Worm (Caenorhabditis elegans) whole organism, midembryonic: ENCODE results near the gene fipr-10.

Experiments used
- T22C8.4 ChIP-seq: fragments of 200-800 bp; sonication (Bioruptor generic); IDR thresholded peaks from 2 replicates; pipeline ENCODE4 v1.3.6; 2022; ENCODE audit warnings: missing genetic modification characterization, missing compliant biosample characterization
- cog-1 ChIP-seq: sonication (generic microtip); optimal IDR thresholded peaks from 2 replicates; lab custom pipeline; 2016; ENCODE audit warnings: missing genetic modification characterization, missing compliant biosample characterization
- flt-1 ChIP-seq: fragments of 200-800 bp; sonication (Bioruptor generic); IDR thresholded peaks from 2 replicates; pipeline ENCODE4 v1.3.6; 2022; ENCODE audit warnings: missing genetic modification characterization, missing compliant biosample characterization
- klf-2 ChIP-seq: fragments of 200-800 bp; sonication (Bioruptor generic); conservative IDR thresholded peaks from 2 replicates; pipeline ENCODE4 v1.3.6; 2022; ENCODE audit warnings: missing genetic modification reagents, missing genetic modification characterization, missing compliant biosample characterization
- med-1 ChIP-seq: sonication (generic microtip); optimal IDR thresholded peaks from 2 replicates; lab custom pipeline; 2017; ENCODE audit warnings: missing genetic modification characterization, mild to moderate bottlenecking, missing compliant biosample characterization, antibody characterized with exemption, missing genetic modification reagents; ENCODE audit not compliant: insufficient read depth
- ref-1 ChIP-seq: fragments of 200-800 bp; sonication (Bioruptor generic); conservative IDR thresholded peaks from 2 replicates; pipeline ENCODE4 v1.3.6; 2022; ENCODE audit warnings: missing genetic modification reagents, missing genetic modification characterization, missing compliant biosample characterization
- tab-1 ChIP-seq: fragments of 200-800 bp; sonication (Bioruptor generic); IDR thresholded peaks from 2 replicates; pipeline ENCODE4 v1.3.6; 2022; ENCODE audit warnings: missing genetic modification characterization, missing compliant biosample characterization
- ztf-23 ChIP-seq: fragments of 200-800 bp; sonication (Bioruptor generic); IDR thresholded peaks from 2 replicates; pipeline ENCODE4 v1.3.6; 2022; ENCODE audit warnings: missing genetic modification reagents, missing genetic modification characterization, missing compliant biosample characterization
- ztf-29 ChIP-seq: fragments of 200-800 bp; sonication (Bioruptor generic); IDR thresholded peaks from 2 replicates; pipeline ENCODE4 v1.3.6; 2022; ENCODE audit warnings: missing genetic modification reagents, missing genetic modification characterization, missing compliant biosample characterization

The fipr-10 gene

ce11 chrV:9913863-9914262, at the start of gene fipr-10:
TSS of gene fipr-10 (plus strand) at chrV:9914163.
- no peak for TF ChIP-seq tab-1 (GFP tag; lab: Robert Waterston, UW)
- TF ChIP-seq med-1 (GFP tag; lab: Kevin White, UChicago), result no peak
- TF ChIP-seq ztf-29 (GFP tag; lab: Robert Waterston, UW), result no peak
- TF ChIP-seq flt-1 (GFP tag; lab: Robert Waterston, UW), result no peak
- TF ChIP-seq ztf-23, result no peak
- TF ChIP-seq klf-2 (GFP tag; lab: Robert Waterston, UW), result no peak
- TF ChIP-seq ref-1, result no peak
- no peak for TF ChIP-seq T22C8.4 (GFP tag; lab: Robert Waterston, UW)
- TF ChIP-seq cog-1, result no peak

ce11 chrV:9868311-9868710, 45.7 kb upstream of the fipr-10 start, which contains the start of gene srab-17:
TSS of gene srab-17 (minus strand) at chrV:9868411.
- no peak for TF ChIP-seq T22C8.4 (GFP tag; lab: Robert Waterston, UW)
- TF ChIP-seq med-1 (GFP tag; lab: Kevin White, UChicago), result no peak
- TF ChIP-seq klf-2 (GFP tag; lab: Robert Waterston, UW), result no peak
- no peak for TF ChIP-seq ref-1
- TF ChIP-seq ztf-29 (GFP tag; lab: Robert Waterston, UW), result no peak
- no peak for TF ChIP-seq tab-1 (GFP tag; lab: Robert Waterston, UW)
- no peak for TF ChIP-seq flt-1 (GFP tag; lab: Robert Waterston, UW)
- no peak for TF ChIP-seq ztf-23
- no peak for TF ChIP-seq cog-1

- TF ChIP-seq tab-1 (GFP tag; lab: Robert Waterston, UW), result no peak
- no peak for TF ChIP-seq ztf-23
- no peak for TF ChIP-seq cog-1
- no peak for TF ChIP-seq klf-2 (GFP tag; lab: Robert Waterston, UW)
- TF ChIP-seq ztf-29 (GFP tag; lab: Robert Waterston, UW), result no peak
- no peak for TF ChIP-seq ref-1
- no peak for TF ChIP-seq T22C8.4 (GFP tag; lab: Robert Waterston, UW)
- no peak for TF ChIP-seq flt-1 (GFP tag; lab: Robert Waterston, UW)
- TF ChIP-seq med-1 (GFP tag; lab: Kevin White, UChicago), result no peak
These were observed 42.6 kb upstream of the fipr-10 start, which contains the start of gene srab-18 for ce11 chrV:9871339-9871738. TSS of gene srab-18 (minus strand) at chrV:9871439.

ce11 chrV:9879404-9879803, 34.6 kb upstream of the fipr-10 start, which contains the start of gene srab-26:
TSS of gene srab-26 (minus strand) at chrV:9879504.
- TF ChIP-seq med-1 (GFP tag; lab: Kevin White, UChicago), result no peak
- TF ChIP-seq ref-1, result no peak
- no peak for TF ChIP-seq ztf-23
- TF ChIP-seq tab-1 (GFP tag; lab: Robert Waterston, UW), result no peak
- TF ChIP-seq ztf-29 (GFP tag; lab: Robert Waterston, UW), result no peak
- TF ChIP-seq cog-1, result no peak
- no peak for TF ChIP-seq flt-1 (GFP tag; lab: Robert Waterston, UW)
- TF ChIP-seq T22C8.4 (GFP tag; lab: Robert Waterston, UW), result no peak
- TF ChIP-seq klf-2 (GFP tag; lab: Robert Waterston, UW), result no peak

ce11 chrV:9879867-9880266, 34.1 kb upstream of the fipr-10 start, which contains the start of gene sdz-31:
TSS of gene sdz-31 (plus strand) at chrV:9880167.
- TF ChIP-seq klf-2 (GFP tag; lab: Robert Waterston, UW) (no peak), med-1 (GFP tag; lab: Kevin White, UChicago) (no peak), ref-1 (no peak), T22C8.4 (GFP tag; lab: Robert Waterston, UW) (no peak), ztf-29 (GFP tag; lab: Robert Waterston, UW) (no peak), tab-1 (GFP tag; lab: Robert Waterston, UW) (no peak), flt-1 (GFP tag; lab: Robert Waterston, UW) (no peak), cog-1 (no peak)

- TF ChIP-seq flt-1 (GFP tag; lab: Robert Waterston, UW) (no peak), med-1 (GFP tag; lab: Kevin White, UChicago) (no peak), T22C8.4 (GFP tag; lab: Robert Waterston, UW) (no peak), tab-1 (GFP tag; lab: Robert Waterston, UW) (no peak), cog-1 (no peak), ztf-23 (no peak)
These were observed 28.0 kb upstream of the fipr-10 start, which contains the start of gene clp-9 for ce11 chrV:9885918-9886488. TSS of gene clp-9 (minus strand) at chrV:9885968.

ce11 chrV:9889629-9890028, 24.3 kb upstream of the fipr-10 start, which contains the start of gene fshr-1:
TSS of gene fshr-1 (plus strand) at chrV:9889837.
- no peak for TF ChIP-seq klf-2 (GFP tag; lab: Robert Waterston, UW)
- no peak for TF ChIP-seq ztf-23
- TF ChIP-seq tab-1 (GFP tag; lab: Robert Waterston, UW), result no peak
- TF ChIP-seq ref-1, result no peak
- TF ChIP-seq flt-1 (GFP tag; lab: Robert Waterston, UW), result no peak

ce11 chrV:9899278-9899677, 14.7 kb upstream of the fipr-10 start, which contains the start of gene egl-47:
TSS of gene egl-47 (plus strand) at chrV:9899578.
- TF ChIP-seq cog-1 (no peak), flt-1 (GFP tag; lab: Robert Waterston, UW) (no peak), ref-1 (no peak), med-1 (GFP tag; lab: Kevin White, UChicago) (no peak), ztf-29 (GFP tag; lab: Robert Waterston, UW) (no peak), klf-2 (GFP tag; lab: Robert Waterston, UW) (no peak), tab-1 (GFP tag; lab: Robert Waterston, UW) (no peak), ztf-23 (no peak)

ce11 chrV:9901119-9901518, 12.8 kb upstream of the fipr-10 start:
- TF ChIP-seq med-1 (GFP tag; lab: Kevin White, UChicago), result no peak
- no peak for TF ChIP-seq T22C8.4 (GFP tag; lab: Robert Waterston, UW)
- TF ChIP-seq flt-1 (GFP tag; lab: Robert Waterston, UW), result no peak

- TF ChIP-seq tab-1 (GFP tag; lab: Robert Waterston, UW) (no peak), klf-2 (GFP tag; lab: Robert Waterston, UW) (no peak), ztf-23 (no peak), ztf-29 (GFP tag; lab: Robert Waterston, UW) (no peak), T22C8.4 (GFP tag; lab: Robert Waterston, UW) (no peak), ref-1 (no peak), med-1 (GFP tag; lab: Kevin White, UChicago) (no peak), cog-1 (no peak), flt-1 (GFP tag; lab: Robert Waterston, UW) (no peak)
These were observed 7.8 kb upstream of the fipr-10 start, which contains the start of gene fipr-11 for ce11 chrV:9906115-9906514. TSS of gene fipr-11 (minus strand) at chrV:9906215.
